Fruit fly (Drosophila melanogaster) whole organism, prepupa: Measurements from ENCODE around the gene Pdfr.

Experiments
- Blimp-1 ChIP-seq: fragments of 200-800 bp; sonication (Bioruptor generic); optimal IDR thresholded peaks from 3 replicates; lab custom pipeline; 2017; ENCODE audit warnings: missing biosample characterization, missing genetic modification characterization, mild to moderate bottlenecking, moderate library complexity, missing genetic modification reagents
- CG10669 ChIP-seq: fragments of 200-800 bp; sonication (Bioruptor generic); optimal IDR thresholded peaks from 3 replicates; lab custom pipeline; 2018; ENCODE audit warnings: missing biosample characterization, mild to moderate bottlenecking, missing genetic modification characterization, moderate library complexity
- CG11294 ChIP-seq: fragments of 200-800 bp; sonication (Bioruptor generic); IDR thresholded peaks from 2 replicates; pipeline ENCODE4 v1.3.6; 2022; ENCODE audit warnings: missing biosample characterization, missing genetic modification characterization
- CG11762 ChIP-seq: fragments of 200-800 bp; sonication (Bioruptor generic); optimal IDR thresholded peaks from 3 replicates; lab custom pipeline; 2016; ENCODE audit warnings: missing biosample characterization, missing genetic modification characterization; ENCODE audit not compliant: insufficient read depth
- CG11902 ChIP-seq: fragments of 200-800 bp; sonication (Bioruptor generic); optimal IDR thresholded peaks from 3 replicates; lab custom pipeline; 2016; ENCODE audit warnings: missing biosample characterization, missing genetic modification characterization
- CG15336 ChIP-seq: fragments of 200-800 bp; sonication (Bioruptor generic); IDR thresholded peaks from 2 replicates; pipeline ENCODE4 v1.3.6; 2022; ENCODE audit warnings: missing biosample characterization, missing genetic modification characterization
- CG16779 ChIP-seq: fragments of 200-800 bp; sonication (Bioruptor generic); optimal IDR thresholded peaks from 3 replicates; lab custom pipeline; 2017; ENCODE audit warnings: missing biosample characterization, mild to moderate bottlenecking, missing genetic modification characterization
- CG3032 ChIP-seq: fragments of 200-800 bp; optimal IDR thresholded peaks from 2 replicates; lab custom pipeline; 2019; ENCODE audit warnings: missing biosample characterization, mild to moderate bottlenecking, missing genetic modification characterization, moderate library complexity
- CG31627 ChIP-seq: fragments of 200-800 bp; sonication (Bioruptor generic); optimal IDR thresholded peaks from 3 replicates; lab custom pipeline; 2016; ENCODE audit warnings: missing biosample characterization, missing genetic modification characterization
- CG34406 ChIP-seq: fragments of 200-800 bp; sonication (Bioruptor generic); optimal IDR thresholded peaks from 3 replicates; lab custom pipeline; 2016; ENCODE audit warnings: missing biosample characterization, missing genetic modification characterization
- CG4318 ChIP-seq: fragments of 200-800 bp; sonication (Bioruptor generic); optimal IDR thresholded peaks from 3 replicates; lab custom pipeline; 2017; ENCODE audit warnings: missing biosample characterization, mild to moderate bottlenecking, missing genetic modification characterization
- CG6163 ChIP-seq: fragments of 200-800 bp; sonication (Bioruptor generic); IDR thresholded peaks from 3 replicates; pipeline ENCODE4 v1.3.6; 2022; ENCODE audit warnings: missing biosample characterization, missing genetic modification characterization
- CG6276 ChIP-seq: fragments of 200-800 bp; sonication (Bioruptor generic); optimal IDR thresholded peaks from 2 replicates; lab custom pipeline; 2017; ENCODE audit warnings: missing biosample characterization, mild to moderate bottlenecking, missing genetic modification characterization
- CG6792 ChIP-seq: fragments of 200-800 bp; sonication (Bioruptor generic); optimal IDR thresholded peaks from 3 replicates; lab custom pipeline; 2016; ENCODE audit warnings: missing biosample characterization, missing genetic modification characterization
- CG6808 ChIP-seq: fragments of 200-800 bp; sonication (Bioruptor generic); optimal IDR thresholded peaks from 3 replicates; lab custom pipeline; 2017; ENCODE audit warnings: missing biosample characterization, missing genetic modification characterization, mild to moderate bottlenecking, moderate library complexity, missing genetic modification reagents
- CG6854 ChIP-seq: fragments of 200-800 bp; sonication (Bioruptor generic); optimal IDR thresholded peaks from 2 replicates; lab custom pipeline; 2017; ENCODE audit warnings: missing biosample characterization, mild to moderate bottlenecking, missing genetic modification characterization
- CG7368 ChIP-seq: fragments of 200-800 bp; sonication (Bioruptor generic); optimal IDR thresholded peaks from 3 replicates; lab custom pipeline; 2016; ENCODE audit warnings: missing biosample characterization, missing genetic modification characterization
- CG8319 ChIP-seq: fragments of 200-800 bp; sonication (Bioruptor generic); optimal IDR thresholded peaks from 3 replicates; lab custom pipeline; 2016; ENCODE audit warnings: missing biosample characterization, missing genetic modification characterization
- CG8632 ChIP-seq: fragments of 200-800 bp; sonication (Bioruptor generic); optimal IDR thresholded peaks from 3 replicates; lab custom pipeline; 2016; ENCODE audit warnings: missing biosample characterization, missing genetic modification characterization
- CG9139 ChIP-seq: fragments of 200-800 bp; sonication (Bioruptor generic); optimal IDR thresholded peaks from 3 replicates; lab custom pipeline; 2017; ENCODE audit warnings: missing biosample characterization, mild to moderate bottlenecking, missing genetic modification characterization
- Eip75B ChIP-seq: fragments of 200-800 bp; sonication (Bioruptor generic); optimal IDR thresholded peaks from 3 replicates; lab custom pipeline; 2016; ENCODE audit warnings: missing biosample characterization, missing genetic modification characterization
- Eip78C ChIP-seq: fragments of 200-800 bp; sonication (Bioruptor generic); peaks from one replicate; lab custom pipeline; 2016; ENCODE audit warnings: missing biosample characterization, missing genetic modification characterization
- Eip93F ChIP-seq: fragments of 200-800 bp; sonication (Bioruptor generic); optimal IDR thresholded peaks from 2 replicates; lab custom pipeline; 2016; ENCODE audit warnings: missing biosample characterization, mild to moderate bottlenecking, missing genetic modification characterization
- Ets21C ChIP-seq: fragments of 200-800 bp; sonication (Bioruptor generic); optimal IDR thresholded peaks from 3 replicates; lab custom pipeline; 2016; ENCODE audit warnings: missing biosample characterization, missing genetic modification characterization
- Ets96B ChIP-seq: fragments of 200-800 bp; optimal IDR thresholded peaks from 2 replicates; lab custom pipeline; 2019; ENCODE audit warnings: missing biosample characterization, mild to moderate bottlenecking, missing genetic modification characterization, moderate library complexity
- Gug ChIP-seq: fragments of 200-800 bp; sonication (Bioruptor generic); IDR thresholded peaks from 2 replicates; pipeline ENCODE4 v1.3.6; 2022; ENCODE audit warnings: missing biosample characterization, missing genetic modification characterization
- Hr38 ChIP-seq: sonication (Bioruptor generic); optimal IDR thresholded peaks from 2 replicates; lab custom pipeline; 2016; ENCODE audit warnings: missing biosample characterization, missing genetic modification characterization
- Hr4 ChIP-seq: fragments of 200-800 bp; sonication (Bioruptor generic); optimal IDR thresholded peaks from 3 replicates; lab custom pipeline; 2016; ENCODE audit warnings: missing biosample characterization, missing genetic modification characterization
- OdsH ChIP-seq: fragments of 200-800 bp; sonication (Bioruptor generic); optimal IDR thresholded peaks from 3 replicates; lab custom pipeline; 2016; ENCODE audit warnings: missing biosample characterization, missing genetic modification characterization
- Sox14 ChIP-seq: fragments of 200-800 bp; sonication (Bioruptor generic); optimal IDR thresholded peaks from 3 replicates; lab custom pipeline; 2016; ENCODE audit warnings: missing biosample characterization, missing genetic modification characterization
- Sox15 ChIP-seq: fragments of 200-800 bp; sonication (Bioruptor generic); optimal IDR thresholded peaks from 3 replicates; lab custom pipeline; 2016; ENCODE audit warnings: missing biosample characterization, missing genetic modification characterization
- achi ChIP-seq: fragments of 200-800 bp; sonication (Bioruptor generic); optimal IDR thresholded peaks from 3 replicates; lab custom pipeline; 2016; ENCODE audit warnings: missing biosample characterization, missing genetic modification characterization
- cyc ChIP-seq: fragments of 200-800 bp; sonication (Bioruptor generic); optimal IDR thresholded peaks from 3 replicates; lab custom pipeline; 2016; ENCODE audit warnings: missing biosample characterization, missing genetic modification characterization
- dac ChIP-seq: fragments of 200-800 bp; sonication (Bioruptor generic); optimal IDR thresholded peaks from 2 replicates; lab custom pipeline; 2017; ENCODE audit warnings: missing biosample characterization, mild to moderate bottlenecking, missing genetic modification characterization
- dsx ChIP-seq: fragments of 200-800 bp; optimal IDR thresholded peaks from 3 replicates; lab custom pipeline; 2019; ENCODE audit warnings: missing biosample characterization, mild to moderate bottlenecking, missing genetic modification characterization, moderate library complexity; ENCODE audit not compliant: poor library complexity, severe bottlenecking
- eg ChIP-seq: fragments of 200-800 bp; sonication (Bioruptor generic); IDR thresholded peaks from 3 replicates; pipeline ENCODE4 v1.3.6; 2022; ENCODE audit warnings: missing biosample characterization, missing genetic modification characterization
- esn ChIP-seq: fragments of 200-800 bp; sonication (Bioruptor generic); optimal IDR thresholded peaks from 2 replicates; lab custom pipeline; 2016; ENCODE audit warnings: missing biosample characterization, mild to moderate bottlenecking, missing genetic modification characterization, moderate library complexity
- fd59A ChIP-seq: fragments of 200-800 bp; sonication (Bioruptor generic); optimal IDR thresholded peaks from 2 replicates; lab custom pipeline; 2017; ENCODE audit warnings: missing biosample characterization, mild to moderate bottlenecking, missing genetic modification characterization, missing genetic modification reagents
- fd85E ChIP-seq: fragments of 200-800 bp; sonication (Bioruptor generic); optimal IDR thresholded peaks from 3 replicates; lab custom pipeline; 2016; ENCODE audit warnings: missing biosample characterization, missing genetic modification characterization
- fkh ChIP-seq: fragments of 200-800 bp; sonication (Bioruptor generic); optimal IDR thresholded peaks from 3 replicates; lab custom pipeline; 2017; ENCODE audit warnings: missing biosample characterization, mild to moderate bottlenecking, missing genetic modification characterization, moderate library complexity
- lz ChIP-seq: fragments of 200-800 bp; sonication (Bioruptor generic); optimal IDR thresholded peaks from 3 replicates; lab custom pipeline; 2016; ENCODE audit warnings: missing biosample characterization, missing genetic modification characterization
- net ChIP-seq: fragments of 200-800 bp; sonication (Bioruptor generic); optimal IDR thresholded peaks from 3 replicates; lab custom pipeline; 2016; ENCODE audit warnings: missing biosample characterization, missing genetic modification characterization
- pdm3 ChIP-seq: fragments of 200-800 bp; sonication (Bioruptor generic); optimal IDR thresholded peaks from 3 replicates; lab custom pipeline; 2016; ENCODE audit warnings: missing biosample characterization, missing genetic modification characterization
- salr ChIP-seq, 2 experiments: fragments of 200-800 bp; sonication (Bioruptor generic); optimal IDR thresholded peaks; 3 replicates each; lab custom pipeline; 2016 to 2018; ENCODE audit warnings: missing biosample characterization in 2 of 2, missing genetic modification characterization in 2 of 2, mild to moderate bottlenecking in 1 of 2
- spab ChIP-seq: fragments of 200-800 bp; sonication (Bioruptor generic); optimal IDR thresholded peaks from 2 replicates; lab custom pipeline; 2017; ENCODE audit warnings: missing biosample characterization, mild to moderate bottlenecking, missing genetic modification characterization, missing genetic modification reagents
- svp ChIP-seq: fragments of 200-800 bp; sonication (Bioruptor generic); peaks from one replicate; lab custom pipeline; 2016; ENCODE audit warnings: missing biosample characterization, missing genetic modification characterization

Pdfr gene

DNA sequence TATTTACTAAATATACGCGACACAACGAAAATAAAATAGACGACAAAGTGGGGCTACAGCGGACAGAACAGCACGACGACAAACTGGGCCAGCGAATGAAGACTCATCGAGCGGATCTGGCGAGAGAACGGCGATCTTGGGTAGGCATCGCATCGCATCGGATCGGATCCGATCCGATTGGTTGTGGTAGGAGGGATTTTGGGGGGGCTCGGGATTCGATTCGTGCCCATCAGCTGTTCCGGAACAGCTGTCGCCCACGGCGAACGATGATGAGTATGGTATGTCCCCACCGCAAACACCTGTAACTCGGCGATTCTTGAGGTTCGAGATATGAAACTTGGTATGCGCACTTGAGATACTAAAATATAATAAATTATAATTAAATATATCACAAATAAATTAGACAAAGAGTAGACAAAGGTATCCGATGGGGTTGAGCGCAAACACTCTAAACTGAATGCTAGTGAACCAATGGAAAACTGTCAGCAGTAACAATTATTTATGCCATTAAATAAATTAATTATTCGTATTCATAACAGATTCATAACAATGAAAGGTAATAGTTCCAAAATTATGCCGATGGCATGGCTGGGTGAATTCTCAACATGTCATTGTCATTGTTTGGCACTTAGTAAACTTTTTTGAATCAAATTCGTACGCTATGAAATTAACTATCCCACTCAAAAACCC is 28.5 kb downstream of the Pdfr start, which contains the start of the genes Vha36-3 and AANATL7:
TSS of gene Vha36-3 (minus strand) at position 242 of the 690 bp plus-strand sequence.
TSS of gene AANATL7 (plus strand) at position 640 of the 690 bp plus-strand sequence.
- TF ChIP-seq OdsH (no peak), CG8319 (no peak), CG15336 (GFP tag; lab: Robert Waterston, UW) (no peak), achi (GFP tag; lab: Kevin White, UChicago) (no peak), CG10669 (GFP tag; lab: Kevin White, UChicago) (no peak), eg (no peak), CG4318 (GFP tag; lab: Kevin White, UChicago) (no peak), lz (no peak), Hr38 (GFP tag; lab: Kevin White, UChicago) (no peak), CG6792 (GFP tag; lab: Kevin White, UChicago) (no peak), salr (GFP tag; optimal IDR thresholded peaks at IDR 0.05; lab: Kevin White, UChicago) (no peak), Eip75B (no peak), spab (GFP tag; lab: Kevin White, UChicago) (no peak), dac (GFP tag; lab: Kevin White, UChicago) (no peak), dsx (GFP tag; lab: Kevin White, UChicago) (no peak), fkh (GFP tag; lab: Kevin White, UChicago) (no peak), CG16779 (tag; lab: Kevin White, UChicago) (no peak), CG11902 (GFP tag; lab: Kevin White, UChicago) (no peak)
- TF ChIP-seq, all 60 proteins: peak for 0

DNA sequence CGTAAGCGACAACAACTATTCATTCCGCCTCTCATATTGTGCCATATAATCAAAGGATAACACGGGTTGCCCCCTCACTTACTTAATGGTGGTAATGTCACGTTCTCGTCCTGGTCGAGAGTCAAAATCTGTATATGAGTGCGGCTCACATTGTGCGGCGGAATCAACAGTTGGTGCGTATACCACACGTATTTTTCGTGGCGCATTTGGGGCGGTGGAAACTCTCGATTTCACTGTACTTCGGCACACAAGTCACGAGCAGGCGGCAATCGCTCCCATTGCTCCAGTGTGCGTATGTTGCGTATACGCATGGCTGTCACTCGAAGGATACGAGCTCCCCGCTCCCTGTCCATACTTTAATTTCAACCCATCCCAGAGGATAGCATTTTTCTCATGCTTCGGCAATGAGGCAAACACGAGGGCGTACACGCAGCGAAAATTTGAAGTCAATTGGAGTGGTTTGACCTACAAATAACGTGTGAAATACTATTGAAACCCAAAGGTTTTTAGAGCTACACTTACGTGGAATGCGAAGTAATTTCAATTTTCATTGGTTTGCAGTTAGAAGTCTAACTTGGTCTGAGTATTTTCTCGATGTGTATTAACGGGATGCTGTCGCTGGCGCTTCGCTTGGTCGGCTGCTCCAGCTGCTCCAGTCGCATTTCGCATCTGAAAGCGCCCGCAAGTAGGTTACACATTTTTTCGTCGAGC is 29.9 kb downstream of the Pdfr start:
- TF ChIP-seq cyc (GFP tag; lab: Kevin White, UChicago) (peak; percentile 3), CG34406 (GFP tag; lab: Kevin White, UChicago) (no peak), CG11294 (GFP tag; lab: Robert Waterston, UW) (peak; percentile 47), salr (GFP tag; optimal IDR thresholded peaks at IDR 0.05; lab: Kevin White, UChicago) (no peak), CG7368 (GFP tag; lab: Kevin White, UChicago) (peak; percentile 39), CG15336 (GFP tag; lab: Robert Waterston, UW) (0 out of 2 replicates have a peak, but pooled peaks have one; percentile 28), CG6792 (GFP tag; lab: Kevin White, UChicago) (no peak), esn (GFP tag; lab: Kevin White, UChicago) (peak; percentile 28), spab (GFP tag; lab: Kevin White, UChicago) (no peak), Ets96B (tag; lab: Kevin White, UChicago) (no peak), CG3032 (no peak), Ets21C (no peak), CG6276 (peak; percentile 10), CG16779 (tag; lab: Kevin White, UChicago) (no peak), Eip93F (GFP tag; lab: Kevin White, UChicago) (no peak), dsx (GFP tag; lab: Kevin White, UChicago) (no peak), pdm3 (GFP tag; lab: Kevin White, UChicago) (peak; percentile 41), Hr4 (GFP tag; lab: Kevin White, UChicago) (peak; percentile 53), CG6163 (peak; percentile 62; the same call in 2 of the 3 replicates), CG6808 (GFP tag; lab: Kevin White, UChicago) (no peak), Sox15 (no peak), CG31627 (GFP tag; lab: Kevin White, UChicago) (no peak), Hr38 (GFP tag; lab: Kevin White, UChicago) (no peak), net (GFP tag; lab: Kevin White, UChicago) (no peak), CG4318 (GFP tag; lab: Kevin White, UChicago) (peak; percentile 15), CG9139 (GFP tag; lab: Kevin White, UChicago) (no peak), Eip78C (peak; percentile 68), dac (GFP tag; lab: Kevin White, UChicago) (no peak), CG8632 (GFP tag; lab: Kevin White, UChicago) (no peak), CG11762 (GFP tag; lab: Kevin White, UChicago) (no peak), svp (peak; percentile 61), fd85E (no peak), Gug (GFP tag; lab: Robert Waterston, UW) (peak; percentile 50), Blimp-1 (GFP tag; lab: Kevin White, UChicago) (no peak), fd59A (GFP tag; lab: Kevin White, UChicago) (no peak), CG10669 (GFP tag; lab: Kevin White, UChicago) (peak; percentile 5), fkh (GFP tag; lab: Kevin White, UChicago) (no peak), Sox14 (GFP tag; lab: Kevin White, UChicago) (no peak), CG6854 (GFP tag; lab: Kevin White, UChicago) (no peak)
